Fruit fly (Drosophila melanogaster) Kc167 (cell line): ENCODE results near the gene CG11670.

Experiments used
- Sin3A ChIP-seq: fragments of >200 bp; optimal IDR thresholded peaks from 2 replicates; lab custom pipeline; 2018; ENCODE audit warnings: missing external identifiers
- h ChIP-seq: fragments of >200 bp; optimal IDR thresholded peaks from 3 replicates; lab custom pipeline; 2018; ENCODE audit warnings: missing external identifiers
- insv ChIP-seq: fragments of >200 bp; optimal IDR thresholded peaks from 3 replicates; lab custom pipeline; 2018; ENCODE audit warnings: missing external identifiers
- psq ChIP-seq: fragments of >200 bp; optimal IDR thresholded peaks from 2 replicates; lab custom pipeline; 2017; ENCODE audit warnings: missing external identifiers
- ttk ChIP-seq: sonication (Bioruptor generic); optimal IDR thresholded peaks from 2 replicates; lab custom pipeline; 2017; ENCODE audit warnings: missing external identifiers

DNA sequence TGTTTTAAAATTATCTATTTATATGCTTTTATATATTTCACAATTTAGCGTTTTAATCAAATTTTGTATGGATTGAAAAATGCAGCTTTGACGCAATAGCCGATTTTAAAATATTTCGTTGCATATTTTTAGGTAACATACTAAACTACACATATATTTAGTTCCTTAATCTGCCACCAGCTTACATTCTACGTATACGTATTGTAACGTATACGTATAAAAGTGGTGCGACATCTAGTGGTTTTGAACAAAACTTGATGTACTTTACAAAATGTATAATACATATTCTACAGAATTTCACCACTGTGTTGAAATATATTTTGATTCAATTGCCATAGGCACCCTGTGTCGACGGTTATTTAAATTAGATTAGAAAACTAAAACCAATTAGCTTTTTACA, 36.4 kb downstream of the CG11670 start:
- TF ChIP-seq ttk (lab: Kevin White, UChicago) (no peak), h (lab: Kevin White, UChicago) (no peak), insv (lab: Kevin White, UChicago) (no peak), Sin3A (no peak), psq (no peak)
